Fruit fly (Drosophila melanogaster) whole organism, pupa: ENCODE measurements around the gene Rbm13.

ENCODE experiments used
- CG10348 ChIP-seq: fragments of 200-800 bp; sonication (Bioruptor generic); IDR thresholded peaks from 2 replicates; pipeline ENCODE4 v1.3.6; 2022; ENCODE audit warnings: missing biosample characterization, missing genetic modification characterization
- CG12605 ChIP-seq: fragments of 200-800 bp; sonication (Bioruptor generic); IDR thresholded peaks from 2 replicates; pipeline ENCODE4 v1.3.6; 2022; ENCODE audit warnings: missing biosample characterization, missing genetic modification characterization
- CG13204 ChIP-seq: fragments of 200-800 bp; sonication (Bioruptor generic); optimal IDR thresholded peaks from 2 replicates; lab custom pipeline; 2018; ENCODE audit warnings: missing biosample characterization, mild to moderate bottlenecking, missing genetic modification characterization, moderate library complexity
- CG14655 ChIP-seq: fragments of 200-800 bp; sonication (Bioruptor generic); optimal IDR thresholded peaks from 3 replicates; lab custom pipeline; 2017; ENCODE audit warnings: mild to moderate bottlenecking, missing biosample characterization, missing genetic modification reagents, missing genetic modification characterization
- CG17806 ChIP-seq: fragments of 200-800 bp; sonication (Bioruptor generic); optimal IDR thresholded peaks from 2 replicates; lab custom pipeline; 2018; ENCODE audit warnings: missing biosample characterization, mild to moderate bottlenecking, missing genetic modification characterization, moderate library complexity
- CG34367 ChIP-seq: fragments of 200-800 bp; sonication (Bioruptor generic); optimal IDR thresholded peaks from 2 replicates; lab custom pipeline; 2018; ENCODE audit warnings: missing biosample characterization, mild to moderate bottlenecking, missing genetic modification characterization
- CG4496 ChIP-seq: fragments of 200-800 bp; sonication (Bioruptor generic); IDR thresholded peaks from 3 replicates; pipeline ENCODE4 v1.3.6; 2022; ENCODE audit warnings: missing biosample characterization, missing genetic modification characterization
- CG8159 ChIP-seq: fragments of 200-800 bp; sonication (Bioruptor generic); optimal IDR thresholded peaks from 3 replicates; lab custom pipeline; 2018; ENCODE audit warnings: missing biosample characterization, mild to moderate bottlenecking, missing genetic modification characterization, moderate library complexity
- CG9948 ChIP-seq: fragments of 200-800 bp; sonication (Bioruptor generic); optimal IDR thresholded peaks from 2 replicates; lab custom pipeline; 2018; ENCODE audit warnings: missing biosample characterization, mild to moderate bottlenecking, missing genetic modification characterization, moderate library complexity
- EcR ChIP-seq: fragments of 200-800 bp; sonication (Bioruptor generic); optimal IDR thresholded peaks from 3 replicates; lab custom pipeline; 2019; ENCODE audit warnings: missing biosample characterization, missing genetic modification characterization, mild to moderate bottlenecking, moderate library complexity, missing genetic modification reagents
- Pif1A ChIP-seq: fragments of 200-800 bp; sonication (Bioruptor generic); optimal IDR thresholded peaks from 3 replicates; lab custom pipeline; 2016; ENCODE audit warnings: missing biosample characterization, missing genetic modification characterization
- Snoo ChIP-seq: fragments of 200-800 bp; sonication (Bioruptor generic); optimal IDR thresholded peaks from 3 replicates; lab custom pipeline; 2017; ENCODE audit warnings: missing biosample characterization, mild to moderate bottlenecking, missing genetic modification characterization, inconsistent platforms
- fd96Ca ChIP-seq: fragments of 200-800 bp; sonication (Bioruptor generic); IDR thresholded peaks from 3 replicates; pipeline ENCODE4 v1.3.6; 2022; ENCODE audit warnings: missing biosample characterization, missing genetic modification characterization
- rn ChIP-seq: fragments of 200-800 bp; sonication (Bioruptor generic); IDR thresholded peaks from 2 replicates; pipeline ENCODE4 v1.3.6; 2022; ENCODE audit warnings: missing biosample characterization, missing genetic modification characterization

DNA sequence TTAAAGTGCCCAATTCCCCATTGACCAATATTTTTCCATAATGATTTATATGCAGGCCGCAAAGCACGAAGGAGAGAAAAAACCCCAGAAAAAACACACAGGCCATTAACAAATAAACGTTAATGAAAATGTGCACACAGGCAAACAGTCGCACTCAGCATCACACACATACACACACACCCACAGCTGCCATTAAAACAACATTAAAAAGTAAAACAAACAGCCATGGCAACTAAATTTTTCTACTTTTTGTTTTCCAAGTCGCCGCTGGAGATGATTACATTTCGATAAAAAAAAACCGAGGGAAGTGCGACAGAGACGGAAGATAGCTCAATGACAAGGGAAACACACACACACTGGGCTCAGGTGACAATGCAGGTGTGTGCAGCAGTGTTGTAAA, 14.1 kb upstream of the Rbm13 start:
- TF ChIP-seq CG34367 (tag; lab: Kevin White, UChicago) (no peak), Snoo (tag; lab: Kevin White, UChicago) (no peak), CG9948 (tag; lab: Kevin White, UChicago) (no peak), CG4496 (GFP tag; lab: Robert Waterston, UW) (no peak), CG14655 (no peak), CG13204 (GFP tag; lab: Kevin White, UChicago) (no peak), Pif1A (GFP tag; lab: Kevin White, UChicago) (no peak), rn (no peak), EcR (GFP tag; lab: Kevin White, UChicago) (no peak), CG8159 (tag; lab: Kevin White, UChicago) (no peak), CG10348 (GFP tag; lab: Robert Waterston, UW) (no peak), CG17806 (tag; lab: Kevin White, UChicago) (no peak), fd96Ca (GFP tag; lab: Robert Waterston, UW) (no peak), CG12605 (no peak)
